Worm (Caenorhabditis elegans) whole organism, late embryonic: ENCODE results near the gene cky-1.

ENCODE experiments used
- ama-1 ChIP-seq: fragments of 150-350 bp; optimal IDR thresholded peaks from 2 replicates; lab custom pipeline; 2014
- ceh-2 ChIP-seq: sonication (generic microtip); optimal IDR thresholded peaks from 2 replicates; lab custom pipeline; 2016; ENCODE audit warnings: missing genotype, missing genetic modification characterization, missing compliant biosample characterization
- hlh-13 ChIP-seq: fragments of 200-800 bp; sonication (Bioruptor generic); optimal IDR thresholded peaks from 2 replicates; lab custom pipeline; 2018; ENCODE audit warnings: mild to moderate bottlenecking, missing genetic modification characterization, missing compliant biosample characterization

ce11 chrV:12749558-12749957 is 13.1 kb downstream of the cky-1 start:
- no peak for TF ChIP-seq hlh-13 (GFP tag; lab: Kevin White, UChicago)
- no peak for TF ChIP-seq ama-1 (lab: Kevin White, UChicago)
- no peak for TF ChIP-seq ceh-2
